Fruit fly (Drosophila melanogaster) whole organism, embryonic: ENCODE results near the gene loqs.

ENCODE experiments used
- Bteb2 ChIP-seq: fragments of 200-800 bp; sonication (Bioruptor generic); optimal IDR thresholded peaks from 2 replicates; lab custom pipeline; 2016; ENCODE audit warnings: missing biosample characterization, missing genetic modification characterization
- C15 ChIP-seq: fragments of 200-800 bp; sonication (Bioruptor generic); IDR thresholded peaks from 3 replicates; pipeline ENCODE4 v1.3.6; 2022; ENCODE audit warnings: missing biosample characterization, missing genetic modification characterization
- CG10274 ChIP-seq: fragments of 200-800 bp; sonication (Bioruptor generic); optimal IDR thresholded peaks from 3 replicates; lab custom pipeline; 2017; ENCODE audit warnings: missing biosample characterization, mild to moderate bottlenecking, missing genetic modification characterization
- CG10979 ChIP-seq: fragments of 200-800 bp; sonication (Bioruptor generic); optimal IDR thresholded peaks from 2 replicates; lab custom pipeline; 2018; ENCODE audit warnings: missing biosample characterization, mild to moderate bottlenecking, missing genetic modification characterization, moderate library complexity
- CG1233 ChIP-seq: fragments of 200-800 bp; sonication (Bioruptor generic); optimal IDR thresholded peaks from 4 replicates; lab custom pipeline; 2018; ENCODE audit warnings: missing biosample characterization, mild to moderate bottlenecking, missing genetic modification characterization
- CG12391 ChIP-seq: fragments of 200-800 bp; sonication (Bioruptor generic); optimal IDR thresholded peaks from 3 replicates; lab custom pipeline; 2018; ENCODE audit warnings: missing biosample characterization, mild to moderate bottlenecking, missing genetic modification characterization, moderate library complexity
- CG14667 ChIP-seq: fragments of 200-800 bp; sonication (Bioruptor generic); IDR thresholded peaks from 2 replicates; pipeline ENCODE4 v1.3.6; 2022; ENCODE audit warnings: missing biosample characterization, missing genetic modification characterization
- CG14710 ChIP-seq: fragments of 200-800 bp; sonication (Bioruptor generic); optimal IDR thresholded peaks from 3 replicates; lab custom pipeline; 2019; ENCODE audit warnings: missing biosample characterization, mild to moderate bottlenecking, missing genetic modification characterization, moderate library complexity
- CG15514 ChIP-seq: fragments of 200-800 bp; sonication (Bioruptor generic); optimal IDR thresholded peaks from 3 replicates; lab custom pipeline; 2017; ENCODE audit warnings: missing biosample characterization, missing genetic modification characterization, mild to moderate bottlenecking, moderate library complexity, missing genetic modification reagents
- CG15601 ChIP-seq: fragments of 200-800 bp; sonication (Bioruptor generic); optimal IDR thresholded peaks from 3 replicates; lab custom pipeline; 2019; ENCODE audit warnings: missing biosample characterization, mild to moderate bottlenecking, missing genetic modification characterization, moderate library complexity
- CG15696 ChIP-seq: fragments of 200-800 bp; sonication (Bioruptor generic); optimal IDR thresholded peaks from 2 replicates; lab custom pipeline; 2019; ENCODE audit warnings: missing biosample characterization, mild to moderate bottlenecking, missing genetic modification characterization, moderate library complexity
- CG1603 ChIP-seq: fragments of 200-800 bp; sonication (Bioruptor generic); optimal IDR thresholded peaks from 2 replicates; lab custom pipeline; 2019; ENCODE audit warnings: missing biosample characterization, mild to moderate bottlenecking, missing genetic modification characterization, moderate library complexity
- CG18262 ChIP-seq: fragments of 200-800 bp; optimal IDR thresholded peaks from 3 replicates; lab custom pipeline; 2019; ENCODE audit warnings: missing biosample characterization, mild to moderate bottlenecking, missing genetic modification characterization, moderate library complexity
- CG18764 ChIP-seq: fragments of 200-800 bp; sonication (Bioruptor generic); optimal IDR thresholded peaks from 3 replicates; lab custom pipeline; 2016; ENCODE audit warnings: missing biosample characterization, missing genetic modification characterization
- CG2129 ChIP-seq: fragments of 200-800 bp; sonication (Bioruptor generic); IDR thresholded peaks from 2 replicates; pipeline ENCODE4 v1.3.6; 2022; ENCODE audit warnings: missing biosample characterization, missing genetic modification characterization; ENCODE audit not compliant: partially characterized antibody
- CG2712 ChIP-seq: fragments of 200-800 bp; optimal IDR thresholded peaks from 3 replicates; lab custom pipeline; 2019; ENCODE audit warnings: missing biosample characterization, mild to moderate bottlenecking, missing genetic modification characterization, moderate library complexity
- CG33213 ChIP-seq: fragments of 200-800 bp; sonication (Bioruptor generic); optimal IDR thresholded peaks from 3 replicates; lab custom pipeline; 2016; ENCODE audit warnings: missing biosample characterization, missing genetic modification characterization
- CG34376 ChIP-seq: fragments of 200-800 bp; sonication (Bioruptor generic); optimal IDR thresholded peaks from 2 replicates; lab custom pipeline; 2018; ENCODE audit warnings: missing biosample characterization, mild to moderate bottlenecking, missing genetic modification characterization
- CG3995 ChIP-seq: fragments of 200-800 bp; sonication (Bioruptor generic); optimal IDR thresholded peaks from 3 replicates; lab custom pipeline; 2016; ENCODE audit warnings: missing biosample characterization, missing genetic modification characterization
- CG42726 ChIP-seq: fragments of 200-800 bp; sonication (Bioruptor generic); IDR thresholded peaks from 2 replicates; pipeline ENCODE4 v1.3.6; 2022; ENCODE audit warnings: missing biosample characterization, missing genetic modification characterization; ENCODE audit not compliant: partially characterized antibody
- CG6272 ChIP-seq: fragments of 200-800 bp; sonication (Bioruptor generic); IDR thresholded peaks from 2 replicates; pipeline ENCODE4 v1.3.6; 2022; ENCODE audit warnings: missing biosample characterization, missing genetic modification characterization
- CG6813 ChIP-seq: fragments of 200-800 bp; sonication (Bioruptor generic); optimal IDR thresholded peaks from 2 replicates; lab custom pipeline; 2017; ENCODE audit warnings: missing biosample characterization, missing genetic modification characterization, mild to moderate bottlenecking, moderate library complexity, missing genetic modification reagents
- CG7839 ChIP-seq: fragments of 200-800 bp; sonication (Bioruptor generic); optimal IDR thresholded peaks from 3 replicates; lab custom pipeline; 2018; ENCODE audit warnings: missing biosample characterization, mild to moderate bottlenecking, missing genetic modification characterization, moderate library complexity
- CG8281 ChIP-seq: fragments of 200-800 bp; sonication (Bioruptor generic); optimal IDR thresholded peaks from 2 replicates; lab custom pipeline; 2018; ENCODE audit warnings: missing biosample characterization, mild to moderate bottlenecking, missing genetic modification characterization, moderate library complexity
- CG8924 ChIP-seq: fragments of 200-800 bp; optimal IDR thresholded peaks from 3 replicates; lab custom pipeline; 2019; ENCODE audit warnings: missing biosample characterization, mild to moderate bottlenecking, missing genetic modification characterization, moderate library complexity
- Camta ChIP-seq: fragments of 200-800 bp; sonication (Bioruptor generic); optimal IDR thresholded peaks from 2 replicates; lab custom pipeline; 2016; ENCODE audit warnings: missing biosample characterization, missing genetic modification characterization
- Dbx ChIP-seq: fragments of 200-800 bp; sonication (Bioruptor generic); IDR thresholded peaks from 3 replicates; pipeline ENCODE4 v1.3.6; 2022; ENCODE audit warnings: missing biosample characterization, missing genetic modification characterization
- Dek ChIP-seq: fragments of 200-800 bp; sonication (Bioruptor generic); optimal IDR thresholded peaks from 3 replicates; lab custom pipeline; 2019; ENCODE audit warnings: missing biosample characterization, mild to moderate bottlenecking, missing genetic modification characterization, moderate library complexity
- Doc3 ChIP-seq: fragments of 200-800 bp; sonication (Bioruptor generic); IDR thresholded peaks from 3 replicates; pipeline ENCODE4 v1.3.6; 2022; ENCODE audit warnings: missing biosample characterization, missing genetic modification characterization; ENCODE audit not compliant: partially characterized antibody
- Ets97D ChIP-seq: fragments of 200-800 bp; sonication (Bioruptor generic); optimal IDR thresholded peaks from 3 replicates; lab custom pipeline; 2016; ENCODE audit warnings: missing biosample characterization, missing genetic modification characterization
- HHEX ChIP-seq: fragments of 200-800 bp; sonication (Bioruptor generic); optimal IDR thresholded peaks from 3 replicates; lab custom pipeline; 2017; ENCODE audit warnings: missing biosample characterization, mild to moderate bottlenecking, missing genetic modification characterization, missing genetic modification reagents
- NC2α ChIP-seq: fragments of 200-800 bp; sonication (Bioruptor generic); optimal IDR thresholded peaks from 2 replicates; lab custom pipeline; 2016; ENCODE audit warnings: missing biosample characterization, missing genetic modification characterization
- Rfx ChIP-seq: fragments of 200-800 bp; sonication (Bioruptor generic); IDR thresholded peaks from 2 replicates; pipeline ENCODE4 v1.3.6; 2022; ENCODE audit warnings: missing biosample characterization, missing genetic modification characterization
- Sox100B ChIP-seq: fragments of 200-800 bp; sonication (Bioruptor generic); optimal IDR thresholded peaks from 3 replicates; lab custom pipeline; 2018; ENCODE audit warnings: missing biosample characterization, mild to moderate bottlenecking, missing genetic modification characterization
- Tbp ChIP-seq: fragments of >200 bp; optimal IDR thresholded peaks from 2 replicates; lab custom pipeline; 2018; ENCODE audit warnings: missing biosample characterization, missing genetic modification characterization
- Xrp1 ChIP-seq: fragments of 200-800 bp; sonication (Bioruptor generic); IDR thresholded peaks from 2 replicates; pipeline ENCODE4 v1.3.6; 2022; ENCODE audit warnings: missing biosample characterization, missing genetic modification characterization
- crol ChIP-seq: fragments of 200-800 bp; sonication (Bioruptor generic); IDR thresholded peaks from 2 replicates; pipeline ENCODE4 v1.3.6; 2022; ENCODE audit warnings: missing biosample characterization, missing genetic modification characterization
- ewg ChIP-seq: fragments of 200-800 bp; sonication (Bioruptor generic); optimal IDR thresholded peaks from 3 replicates; lab custom pipeline; 2017; ENCODE audit warnings: mild to moderate bottlenecking, missing biosample characterization, missing genetic modification reagents, missing genetic modification characterization
- gce ChIP-seq: fragments of 200-800 bp; sonication (Bioruptor generic); IDR thresholded peaks from 3 replicates; pipeline ENCODE4 v1.3.6; 2022; ENCODE audit warnings: missing biosample characterization, missing genetic modification characterization
- lola ChIP-seq, 3 experiments: fragments of >200 bp in 2 of 3; fragments of 200-800 bp in 1 of 3; sonication (Bioruptor generic) in 1 of 3; optimal IDR thresholded peaks; 2 replicates each; lab custom pipeline; 2017 to 2019; ENCODE audit warnings: missing biosample characterization in 3 of 3, missing genetic modification characterization in 3 of 3, mild to moderate bottlenecking in 1 of 3, moderate library complexity in 1 of 3
- luna ChIP-seq: fragments of 200-800 bp; sonication (Bioruptor generic); optimal IDR thresholded peaks from 2 replicates; lab custom pipeline; 2016; ENCODE audit warnings: missing biosample characterization, missing genetic modification characterization
- mirr ChIP-seq: fragments of 200-800 bp; sonication (Bioruptor generic); optimal IDR thresholded peaks from 3 replicates; lab custom pipeline; 2018; ENCODE audit warnings: missing biosample characterization, mild to moderate bottlenecking, missing genetic modification characterization
- mld ChIP-seq: fragments of 200-800 bp; sonication (Bioruptor generic); IDR thresholded peaks from 3 replicates; pipeline ENCODE4 v1.3.6; 2022; ENCODE audit warnings: missing biosample characterization, missing genetic modification characterization; ENCODE audit not compliant: partially characterized antibody
- pros ChIP-seq: fragments of 200-800 bp; sonication (Bioruptor generic); optimal IDR thresholded peaks from 3 replicates; lab custom pipeline; 2019; ENCODE audit warnings: missing biosample characterization, mild to moderate bottlenecking, missing genetic modification characterization, moderate library complexity
- rib ChIP-seq: fragments of 200-800 bp; sonication (Bioruptor generic); IDR thresholded peaks from 2 replicates; pipeline ENCODE4 v1.3.6; 2022; ENCODE audit warnings: missing biosample characterization, missing genetic modification characterization
- row ChIP-seq: fragments of 200-800 bp; sonication (Bioruptor generic); IDR thresholded peaks from 3 replicates; pipeline ENCODE4 v1.3.6; 2022; ENCODE audit warnings: missing biosample characterization, missing genetic modification characterization
- slou ChIP-seq: fragments of 200-800 bp; sonication (Bioruptor generic); optimal IDR thresholded peaks from 3 replicates; lab custom pipeline; 2016; ENCODE audit warnings: missing biosample characterization, missing genetic modification characterization
- stc ChIP-seq: fragments of 200-800 bp; sonication (Bioruptor generic); IDR thresholded peaks from 2 replicates; pipeline ENCODE4 v1.3.6; 2022; ENCODE audit warnings: missing biosample characterization, missing genetic modification characterization
- sug ChIP-seq: fragments of 200-800 bp; optimal IDR thresholded peaks from 2 replicates; lab custom pipeline; 2019; ENCODE audit warnings: missing biosample characterization, mild to moderate bottlenecking, missing genetic modification characterization, moderate library complexity
- unpg ChIP-seq: fragments of 200-800 bp; sonication (Bioruptor generic); optimal IDR thresholded peaks from 3 replicates; lab custom pipeline; 2018; ENCODE audit warnings: missing biosample characterization, mild to moderate bottlenecking, missing genetic modification characterization, moderate library complexity

loqs gene

DNA sequence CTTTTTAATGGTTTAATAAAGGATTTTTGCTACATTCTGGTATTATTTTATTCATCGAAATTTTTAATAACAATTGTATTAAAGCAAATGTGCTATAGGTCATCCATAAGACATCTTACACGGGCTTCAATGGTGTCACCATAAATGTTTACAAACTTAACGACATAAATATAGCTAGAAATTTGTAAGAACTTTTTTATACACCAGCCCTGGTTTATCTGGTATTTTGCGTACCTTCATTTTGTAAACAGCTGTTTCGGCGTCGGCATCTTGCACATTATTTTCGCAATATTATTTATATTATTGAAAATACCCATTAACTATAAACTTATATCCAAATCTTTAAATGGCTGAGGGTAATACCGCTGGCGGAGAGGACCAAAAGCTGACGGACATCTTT lies 15.1 kb upstream of the loqs start, which contains the start of gene Tap42 (continued):
- no peak for TF ChIP-seq ewg (GFP tag; lab: Kevin White, UChicago)
- no peak for TF ChIP-seq CG2129 (GFP tag; lab: Robert Waterston, UW)
- TF ChIP-seq gce (GFP tag; lab: Robert Waterston, UW), result no peak
- no peak for TF ChIP-seq CG42726
- no peak for TF ChIP-seq CG1233
- 0 out of 2 replicates have a peak, but pooled peaks have one; percentile 12 for TF ChIP-seq Xrp1 (GFP tag; lab: Robert Waterston, UW)
- no peak for TF ChIP-seq Doc3 (GFP tag; lab: Robert Waterston, UW)
- TF ChIP-seq CG14667, result no peak
- TF ChIP-seq Sox100B (GFP tag; lab: Kevin White, UChicago), result no peak
- TF ChIP-seq slou (GFP tag; lab: Kevin White, UChicago), result no peak
- no peak for TF ChIP-seq C15
- no peak for TF ChIP-seq crol (GFP tag; lab: Robert Waterston, UW)
- no peak for TF ChIP-seq CG1603 (tag; lab: Kevin White, UChicago)
- TF ChIP-seq Dek (tag; lab: Kevin White, UChicago), result peak; percentile 26
- TF ChIP-seq CG8281 (tag; lab: Kevin White, UChicago), result no peak
- no peak for TF ChIP-seq CG33213 (GFP tag; lab: Kevin White, UChicago)
- peak; percentile 27 for TF ChIP-seq CG8924 (tag; lab: Kevin White, UChicago)
- TF ChIP-seq CG15696 (tag; lab: Kevin White, UChicago), result peak; percentile 11
- TF ChIP-seq Ets97D (GFP tag; lab: Kevin White, UChicago), result no peak
- peak; percentile 12 for TF ChIP-seq CG7839
- no peak for TF ChIP-seq CG18764 (GFP tag; lab: Kevin White, UChicago)
- no peak for TF ChIP-seq CG3995
- peak; percentile 81; the same call in 1 of the 2 replicates for TF ChIP-seq rib (GFP tag; lab: Robert Waterston, UW)
- TF ChIP-seq Tbp (GFP tag; lab: Kevin White, UChicago), result no peak
- no peak for TF ChIP-seq CG6813
- peak; percentile 48 for TF ChIP-seq sug (tag; lab: Kevin White, UChicago)
- TF ChIP-seq CG10979 (tag; lab: Kevin White, UChicago), result peak; percentile 29
- peak; percentile 42 for TF ChIP-seq CG12391 (tag; lab: Kevin White, UChicago)
- TF ChIP-seq CG18262 (tag; lab: Kevin White, UChicago), result peak; percentile 9
- TF ChIP-seq unpg (GFP tag; lab: Kevin White, UChicago), result no peak
- TF ChIP-seq CG15514 (GFP tag; lab: Kevin White, UChicago), result peak; percentile 54
- peak; percentile 13 for TF ChIP-seq Bteb2
- no peak for TF ChIP-seq NC2α
- TF ChIP-seq mirr (GFP tag; lab: Kevin White, UChicago), result no peak
- TF ChIP-seq Dbx, result no peak
- TF ChIP-seq CG14710 (tag; lab: Kevin White, UChicago), result peak; percentile 46
- TF ChIP-seq CG2712 (tag; lab: Kevin White, UChicago), result peak; percentile 38
- TF ChIP-seq stc, result no peak
- no peak for TF ChIP-seq CG6272 (GFP tag; lab: Robert Waterston, UW)
- no peak for TF ChIP-seq mld (GFP tag; lab: Robert Waterston, UW)
- peak; percentile 35 for TF ChIP-seq CG34376 (GFP tag; lab: Kevin White, UChicago)
- TF ChIP-seq Rfx (GFP tag; lab: Robert Waterston, UW), result peak; percentile 61
- TF ChIP-seq CG15601, result peak; percentile 1
- TF ChIP-seq CG10274 (GFP tag; lab: Kevin White, UChicago), result no peak
- TF ChIP-seq pros, result no peak
- peak; percentile 71 for TF ChIP-seq row (GFP tag; lab: Robert Waterston, UW)
- TF ChIP-seq Camta, result no peak
- peak in 1 of 3 experiments; percentile 20 for TF ChIP-seq lola (GFP tag; optimal IDR thresholded peaks at IDR 0.05; lab: Kevin White, UChicago)
- no peak for TF ChIP-seq luna (GFP tag; lab: Kevin White, UChicago)
- TF ChIP-seq HHEX, result no peak
